Worm (Caenorhabditis elegans) whole organism, L1 larva: Measurements from ENCODE around the gene F23H12.3.

Source experiments
- C04F5.9 ChIP-seq: sonication (generic microtip); optimal IDR thresholded peaks from 2 replicates; lab custom pipeline; 2016; ENCODE audit warnings: missing genetic modification characterization, missing compliant biosample characterization
- aly-2 ChIP-seq: fragments of 150-350 bp; optimal IDR thresholded peaks from 2 replicates; lab custom pipeline; 2014; ENCODE audit warnings: missing biosample characterization, missing genetic modification characterization
- ama-1 ChIP-seq: fragments of 150-350 bp; optimal IDR thresholded peaks from 2 replicates; lab custom pipeline; 2014
- blmp-1 ChIP-seq: fragments of 150-350 bp; optimal IDR thresholded peaks from 2 replicates; lab custom pipeline; 2014; ENCODE audit warnings: missing biosample characterization, missing genetic modification characterization
- ceh-90 ChIP-seq: sonication (generic microtip); optimal IDR thresholded peaks from 2 replicates; lab custom pipeline; 2016; ENCODE audit warnings: missing genetic modification characterization, missing compliant biosample characterization
- ces-1 ChIP-seq: fragments of 150-350 bp; optimal IDR thresholded peaks from 2 replicates; lab custom pipeline; 2014; ENCODE audit warnings: missing biosample characterization, missing genetic modification reagents, missing genetic modification characterization
- egl-13 ChIP-seq: sonication (generic microtip); optimal IDR thresholded peaks from 2 replicates; lab custom pipeline; 2016; ENCODE audit warnings: missing genotype, missing genetic modification reagents, missing genetic modification characterization, missing compliant biosample characterization
- fkh-10 ChIP-seq: sonication (generic microtip); optimal IDR thresholded peaks from 2 replicates; lab custom pipeline; 2017; ENCODE audit warnings: missing biosample characterization, missing genetic modification reagents, missing genetic modification characterization
- jun-1 ChIP-seq: fragments of 150-350 bp; optimal IDR thresholded peaks from 2 replicates; lab custom pipeline; 2014; ENCODE audit warnings: missing biosample characterization, missing genetic modification reagents, missing genetic modification characterization
- mep-1 ChIP-seq: fragments of 150-350 bp; optimal IDR thresholded peaks from 2 replicates; lab custom pipeline; 2014; ENCODE audit warnings: missing biosample characterization, missing genetic modification characterization
- nhr-12 ChIP-seq: sonication (generic microtip); optimal IDR thresholded peaks from 2 replicates; lab custom pipeline; 2017; ENCODE audit warnings: missing biosample characterization, missing genetic modification characterization
- snpc-4 ChIP-seq: fragments of 150-350 bp; optimal IDR thresholded peaks from 2 replicates; lab custom pipeline; 2014; ENCODE audit warnings: missing biosample characterization, missing genetic modification characterization
- sox-4 ChIP-seq: sonication (generic microtip); optimal IDR thresholded peaks from 2 replicates; lab custom pipeline; 2016; ENCODE audit warnings: missing genetic modification characterization, missing compliant biosample characterization
- sup-37 ChIP-seq: fragments of 200-800 bp; sonication (Bioruptor generic); optimal IDR thresholded peaks from 2 replicates; lab custom pipeline; 2018; ENCODE audit warnings: mild to moderate bottlenecking, missing genetic modification characterization, missing compliant biosample characterization

- no peak for TF ChIP-seq aly-2 (tag; lab: Kevin White, UChicago)
- TF ChIP-seq ama-1 (lab: Kevin White, UChicago): peak; percentile 45
- TF ChIP-seq ces-1: no peak
- no peak for TF ChIP-seq snpc-4 (tag; lab: Kevin White, UChicago)
- no peak for TF ChIP-seq mep-1 (tag; lab: Kevin White, UChicago)
- no peak for TF ChIP-seq nhr-12 (tag; lab: Kevin White, UChicago)
- TF ChIP-seq jun-1 (tag; lab: Kevin White, UChicago): no peak
- TF ChIP-seq blmp-1 (tag; lab: Kevin White, UChicago): no peak
- no peak for TF ChIP-seq C04F5.9
- TF ChIP-seq fkh-10 (GFP tag; lab: Kevin White, UChicago): no peak
- no peak for TF ChIP-seq sup-37 (GFP tag; lab: Kevin White, UChicago)
- no peak for TF ChIP-seq sox-4 (tag; lab: Kevin White, UChicago)
- no peak for TF ChIP-seq ceh-90
- TF ChIP-seq egl-13 (tag; lab: Kevin White, UChicago): no peak
Measured at ce11 chrV:12352881-12353280, 7.9 kb downstream of the F23H12.3 start.
